Worm (Caenorhabditis elegans) whole organism, L1 larva: ENCODE data around the gene F40G9.7.

Experiments
- C16A3.4 ChIP-seq: fragments of 150-350 bp; optimal IDR thresholded peaks from 2 replicates; lab custom pipeline; 2014; ENCODE audit warnings: missing biosample characterization, missing genetic modification characterization
- F16B12.6 ChIP-seq: fragments of 150-350 bp; optimal IDR thresholded peaks from 2 replicates; lab custom pipeline; 2014; ENCODE audit warnings: missing biosample characterization, missing genetic modification characterization
- aly-2 ChIP-seq: fragments of 150-350 bp; optimal IDR thresholded peaks from 2 replicates; lab custom pipeline; 2014; ENCODE audit warnings: missing biosample characterization, missing genetic modification characterization
- ama-1 ChIP-seq: fragments of 150-350 bp; optimal IDR thresholded peaks from 2 replicates; lab custom pipeline; 2014
- ceh-88 ChIP-seq: fragments of 200-800 bp; sonication (Bioruptor generic); IDR thresholded peaks from 2 replicates; pipeline ENCODE4 v1.3.6; 2022; ENCODE audit warnings: missing genetic modification characterization, missing compliant biosample characterization
- efl-3 ChIP-seq: fragments of 200-800 bp; sonication (Bioruptor generic); optimal IDR thresholded peaks from 2 replicates; lab custom pipeline; 2018; ENCODE audit warnings: mild to moderate bottlenecking, missing genetic modification characterization, missing compliant biosample characterization
- egl-27 ChIP-seq, 2 experiments: fragments of 150-350 bp in 1 of 2; sonication (generic microtip); optimal IDR thresholded peaks; 3 replicates each; lab custom pipeline; 2017 to 2018; ENCODE audit warnings: missing biosample characterization in 2 of 2, missing genetic modification characterization in 2 of 2, missing genetic modification reagents in 2 of 2
- elt-3 ChIP-seq, 6 experiments: fragments of 150-350 bp in 1 of 6; sonication (generic microtip); optimal IDR thresholded peaks; 2 replicates each; lab custom pipeline; 2017 to 2018; ENCODE audit warnings: missing biosample characterization in 6 of 6, missing genetic modification characterization in 6 of 6, inconsistent platforms in 1 of 6
- fkh-10 ChIP-seq: sonication (generic microtip); optimal IDR thresholded peaks from 2 replicates; lab custom pipeline; 2017; ENCODE audit warnings: missing biosample characterization, missing genetic modification reagents, missing genetic modification characterization
- hlh-17 ChIP-seq: fragments of 200-800 bp; sonication (Bioruptor generic); optimal IDR thresholded peaks from 2 replicates; lab custom pipeline; 2018; ENCODE audit warnings: missing genetic modification characterization, mild to moderate bottlenecking, missing compliant biosample characterization, moderate library complexity, borderline replicate concordance
- hlh-4 ChIP-seq: sonication (generic microtip); optimal IDR thresholded peaks from 2 replicates; lab custom pipeline; 2016; ENCODE audit warnings: mild to moderate bottlenecking, missing genetic modification characterization, missing compliant biosample characterization
- lin-39 ChIP-seq: fragments of 150-350 bp; optimal IDR thresholded peaks from 2 replicates; lab custom pipeline; 2014; ENCODE audit warnings: missing biosample characterization, missing genetic modification reagents, missing genetic modification characterization
- lir-3 ChIP-seq: sonication (generic microtip); optimal IDR thresholded peaks from 2 replicates; lab custom pipeline; 2016; ENCODE audit warnings: mild to moderate bottlenecking, missing genetic modification characterization, moderate library complexity, missing compliant biosample characterization; ENCODE audit not compliant: poor library complexity
- mdl-1 ChIP-seq, 2 experiments: fragments of 150-350 bp; optimal IDR thresholded peaks; 2 replicates each; lab custom pipeline; 2014 to 2017; ENCODE audit warnings: missing biosample characterization in 2 of 2, missing genetic modification characterization in 2 of 2, inconsistent platforms in 1 of 2
- mep-1 ChIP-seq: fragments of 150-350 bp; optimal IDR thresholded peaks from 2 replicates; lab custom pipeline; 2014; ENCODE audit warnings: missing biosample characterization, missing genetic modification characterization
- nhr-12 ChIP-seq: sonication (generic microtip); optimal IDR thresholded peaks from 2 replicates; lab custom pipeline; 2017; ENCODE audit warnings: missing biosample characterization, missing genetic modification characterization
- nhr-19 ChIP-seq: fragments of 200-800 bp; sonication (Bioruptor generic); conservative IDR thresholded peaks from 2 replicates; pipeline ENCODE4 v1.3.6; 2022; ENCODE audit warnings: missing genetic modification characterization, missing compliant biosample characterization
- nhr-237 ChIP-seq: fragments of 150-350 bp; optimal IDR thresholded peaks from 2 replicates; lab custom pipeline; 2014; ENCODE audit warnings: missing biosample characterization, missing genetic modification characterization
- nhr-28 ChIP-seq: fragments of 150-350 bp; optimal IDR thresholded peaks from 2 replicates; lab custom pipeline; 2014; ENCODE audit warnings: missing biosample characterization, missing genetic modification characterization
- nhr-76 ChIP-seq: sonication (generic microtip); optimal IDR thresholded peaks from 2 replicates; lab custom pipeline; 2017; ENCODE audit warnings: missing biosample characterization, missing genetic modification characterization
- nhr-85 ChIP-seq: sonication (generic microtip); peaks from one replicate; lab custom pipeline; 2016; ENCODE audit warnings: missing genetic modification characterization, inconsistent platforms, missing compliant biosample characterization
- pax-3 ChIP-seq: fragments of 200-800 bp; sonication (Bioruptor generic); optimal IDR thresholded peaks from 2 replicates; lab custom pipeline; 2018; ENCODE audit warnings: mild to moderate bottlenecking, missing genetic modification characterization, moderate library complexity, missing compliant biosample characterization
- sox-4 ChIP-seq: sonication (generic microtip); optimal IDR thresholded peaks from 2 replicates; lab custom pipeline; 2016; ENCODE audit warnings: missing genetic modification characterization, missing compliant biosample characterization
- sptf-1 ChIP-seq: fragments of 150-350 bp; optimal IDR thresholded peaks from 2 replicates; lab custom pipeline; 2014; ENCODE audit warnings: missing biosample characterization, missing genetic modification characterization
- sup-37 ChIP-seq: fragments of 200-800 bp; sonication (Bioruptor generic); optimal IDR thresholded peaks from 2 replicates; lab custom pipeline; 2018; ENCODE audit warnings: mild to moderate bottlenecking, missing genetic modification characterization, missing compliant biosample characterization
- tlp-1 ChIP-seq: fragments of 150-350 bp; optimal IDR thresholded peaks from 2 replicates; lab custom pipeline; 2014; ENCODE audit warnings: missing biosample characterization, missing genetic modification characterization
- unc-130 ChIP-seq: fragments of 150-350 bp; optimal IDR thresholded peaks from 2 replicates; lab custom pipeline; 2017; ENCODE audit warnings: missing biosample characterization, missing genetic modification characterization, inconsistent platforms
- unc-30 ChIP-seq: sonication (generic microtip); optimal IDR thresholded peaks from 2 replicates; lab custom pipeline; 2017; ENCODE audit warnings: missing biosample characterization, missing genetic modification characterization
- unc-62 ChIP-seq: fragments of 150-350 bp; optimal IDR thresholded peaks from 2 replicates; lab custom pipeline; 2014; ENCODE audit warnings: missing biosample characterization, missing genetic modification reagents, missing genetic modification characterization
- unc-86 ChIP-seq: sonication (generic microtip); optimal IDR thresholded peaks from 2 replicates; lab custom pipeline; 2016; ENCODE audit warnings: missing genetic modification characterization, missing compliant biosample characterization
- vab-15 ChIP-seq: sonication (generic microtip); optimal IDR thresholded peaks from 2 replicates; lab custom pipeline; 2017; ENCODE audit warnings: missing genotype, mild to moderate bottlenecking, missing genetic modification characterization, missing compliant biosample characterization
- ztf-11 ChIP-seq, 2 experiments: sonication (generic microtip); optimal IDR thresholded peaks; 2 replicates each; lab custom pipeline; 2016 to 2017; ENCODE audit warnings: missing genetic modification characterization in 2 of 2, missing biosample characterization in 1 of 2, missing compliant biosample characterization in 1 of 2

The F40G9.7 gene

ce11 chrIII:164775-165174 is 715 bp upstream of the F40G9.7 start, which contains the start of gene F40G9.8:
F40G9.8 (minus strand) TSS chrIII:164875.
- TF ChIP-seq mdl-1 (tag; optimal IDR thresholded peaks at IDR 0.05; lab: Kevin White, UChicago): no peak

ce11 chrIII:169478-169877 is 4.0 kb downstream of the F40G9.7 start, which contains the start of gene F40G9.18:
F40G9.18 (minus strand) TSS chrIII:169578.
- TF ChIP-seq ama-1: no peak

DNA sequence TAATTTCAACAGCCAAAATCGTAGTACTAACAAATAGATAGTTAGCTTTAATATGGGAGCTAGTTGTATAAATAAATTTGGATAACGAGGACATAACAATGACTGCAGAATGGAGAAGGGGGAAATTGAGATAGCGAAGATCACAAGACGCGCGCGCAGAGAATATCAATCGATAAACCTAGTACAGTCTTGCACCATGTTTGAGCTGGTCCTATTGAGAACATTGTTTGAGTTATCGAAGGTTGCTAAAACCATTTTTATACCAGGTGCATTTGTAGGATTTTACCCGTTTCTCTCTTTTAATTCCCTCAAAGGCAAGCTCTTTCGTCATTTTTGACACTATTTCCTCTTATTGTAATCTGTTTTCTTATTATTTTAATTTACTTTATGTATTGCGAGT is 6.1 kb downstream of the F40G9.7 start, which contains the start of the genes F40G9.9 and F40G9.12:
Gene F40G9.9, minus strand, starts transcription at position 101 of the 400 bp plus-strand sequence.
Gene F40G9.12, plus strand, starts transcription at position 231 of the 400 bp plus-strand sequence.
- no peak for TF ChIP-seq nhr-12 (tag; lab: Kevin White, UChicago)
- no peak for TF ChIP-seq ceh-88 (GFP tag; lab: Robert Waterston, UW)
- no peak for TF ChIP-seq tlp-1 (tag; lab: Kevin White, UChicago)

- TF ChIP-seq pax-3 (tag; lab: Kevin White, UChicago) (no peak), nhr-76 (tag; lab: Kevin White, UChicago) (no peak), efl-3 (no peak), lir-3 (tag; lab: Kevin White, UChicago) (no peak), C16A3.4 (no peak), ama-1 (no peak), sox-4 (tag; lab: Kevin White, UChicago) (no peak), sptf-1 (tag; lab: Kevin White, UChicago) (no peak), unc-86 (tag; lab: Kevin White, UChicago) (no peak), fkh-10 (no peak)
Measured at ce11 chrIII:173501-173900, 8.0 kb downstream of the F40G9.7 start, which contains the start of gene F40G9.19. F40G9.19 (plus strand) TSS chrIII:173801.

DNA sequence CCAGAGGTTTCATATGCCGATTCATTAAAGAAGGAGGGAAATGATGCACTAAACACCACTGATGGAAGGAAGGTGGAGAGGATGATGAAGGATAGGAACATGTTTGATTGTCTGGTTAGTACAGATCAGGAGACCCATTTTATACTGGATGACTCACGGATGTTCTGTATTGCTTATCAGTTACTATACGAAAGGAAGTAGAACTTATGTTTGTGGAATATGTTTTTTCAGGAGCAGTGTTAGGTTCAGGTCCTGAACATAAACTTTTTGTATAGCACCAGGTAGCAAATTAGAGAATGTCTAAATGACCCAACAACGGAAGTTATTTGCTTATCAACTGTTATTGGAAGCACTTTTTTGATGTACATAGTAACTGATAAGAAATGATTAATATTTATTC is 10.2 kb downstream of the F40G9.7 start, which contains the start of gene clec-148:
Gene clec-148, minus strand, starts transcription at position 101 of the 400 bp plus-strand sequence.
- TF ChIP-seq nhr-237 (tag; lab: Kevin White, UChicago) (no peak), nhr-76 (tag; lab: Kevin White, UChicago) (no peak), nhr-85 (tag; lab: Kevin White, UChicago) (no peak), F16B12.6 (tag; lab: Kevin White, UChicago) (no peak), nhr-19 (no peak), vab-15 (tag; lab: Kevin White, UChicago) (no peak), unc-130 (tag; lab: Kevin White, UChicago) (no peak), lin-39 (tag; lab: Kevin White, UChicago) (no peak), nhr-28 (tag; lab: Kevin White, UChicago) (no peak), mep-1 (tag; lab: Kevin White, UChicago) (no peak), unc-30 (tag; lab: Kevin White, UChicago) (no peak), aly-2 (tag; lab: Kevin White, UChicago) (no peak)

- TF ChIP-seq sup-37 (GFP tag; lab: Kevin White, UChicago) (no peak), lin-39 (tag; lab: Kevin White, UChicago) (no peak), nhr-237 (tag; lab: Kevin White, UChicago) (no peak), pax-3 (tag; lab: Kevin White, UChicago) (no peak), elt-3 (tag; optimal IDR thresholded peaks at IDR 0.05; lab: Kevin White, UChicago) (no peak), mep-1 (tag; lab: Kevin White, UChicago) (no peak), unc-62 (GFP tag; lab: Kevin White, UChicago) (no peak), vab-15 (tag; lab: Kevin White, UChicago) (no peak), ztf-11 (tag; optimal IDR thresholded peaks at IDR 0.05; lab: Kevin White, UChicago) (no peak), sox-4 (tag; lab: Kevin White, UChicago) (no peak), C16A3.4 (no peak), F16B12.6 (tag; lab: Kevin White, UChicago) (no peak), hlh-17 (no peak), egl-27 (tag; optimal IDR thresholded peaks at IDR 0.05; lab: Kevin White, UChicago) (no peak), hlh-4 (tag; lab: Kevin White, UChicago) (no peak)
Measured at ce11 chrIII:177715-178114, 12.2 kb downstream of the F40G9.7 start, which contains the start of gene F40G9.14. F40G9.14 (minus strand) TSS chrIII:177815.
